Fruit fly (Drosophila melanogaster) whole organism, prepupa: ENCODE data around the gene CG34290.
A peak's percentile ranks its signal among the peaks of the same experiment; 100 is the strongest.

ENCODE experiments used
- Blimp-1 ChIP-seq: fragments of 200-800 bp; sonication (Bioruptor generic); optimal IDR thresholded peaks from 3 replicates; lab custom pipeline; 2017; ENCODE audit warnings: missing biosample characterization, missing genetic modification characterization, mild to moderate bottlenecking, moderate library complexity, missing genetic modification reagents
- CG10631 ChIP-seq: fragments of 200-800 bp; sonication (Bioruptor generic); optimal IDR thresholded peaks from 2 replicates; lab custom pipeline; 2016; ENCODE audit warnings: missing biosample characterization, missing genetic modification characterization
- CG11294 ChIP-seq: fragments of 200-800 bp; sonication (Bioruptor generic); IDR thresholded peaks from 2 replicates; pipeline ENCODE4 v1.3.6; 2022; ENCODE audit warnings: missing biosample characterization, missing genetic modification characterization
- CG11762 ChIP-seq: fragments of 200-800 bp; sonication (Bioruptor generic); optimal IDR thresholded peaks from 3 replicates; lab custom pipeline; 2016; ENCODE audit warnings: missing biosample characterization, missing genetic modification characterization; ENCODE audit not compliant: insufficient read depth
- CG11902 ChIP-seq: fragments of 200-800 bp; sonication (Bioruptor generic); optimal IDR thresholded peaks from 3 replicates; lab custom pipeline; 2016; ENCODE audit warnings: missing biosample characterization, missing genetic modification characterization
- CG15336 ChIP-seq: fragments of 200-800 bp; sonication (Bioruptor generic); IDR thresholded peaks from 2 replicates; pipeline ENCODE4 v1.3.6; 2022; ENCODE audit warnings: missing biosample characterization, missing genetic modification characterization
- CG1621 ChIP-seq: fragments of 200-800 bp; sonication (Bioruptor generic); optimal IDR thresholded peaks from 3 replicates; lab custom pipeline; 2018; ENCODE audit warnings: missing biosample characterization, mild to moderate bottlenecking, missing genetic modification characterization
- CG3032 ChIP-seq: fragments of 200-800 bp; optimal IDR thresholded peaks from 2 replicates; lab custom pipeline; 2019; ENCODE audit warnings: missing biosample characterization, mild to moderate bottlenecking, missing genetic modification characterization, moderate library complexity
- CG31627 ChIP-seq: fragments of 200-800 bp; sonication (Bioruptor generic); optimal IDR thresholded peaks from 3 replicates; lab custom pipeline; 2016; ENCODE audit warnings: missing biosample characterization, missing genetic modification characterization
- CG32006 ChIP-seq: fragments of 200-800 bp; sonication (Bioruptor generic); optimal IDR thresholded peaks from 3 replicates; lab custom pipeline; 2017; ENCODE audit warnings: missing biosample characterization, mild to moderate bottlenecking, missing genetic modification characterization
- CG34406 ChIP-seq: fragments of 200-800 bp; sonication (Bioruptor generic); optimal IDR thresholded peaks from 3 replicates; lab custom pipeline; 2016; ENCODE audit warnings: missing biosample characterization, missing genetic modification characterization
- CG3919 ChIP-seq: fragments of 200-800 bp; sonication (Bioruptor generic); optimal IDR thresholded peaks from 3 replicates; lab custom pipeline; 2016; ENCODE audit warnings: missing biosample characterization, missing genetic modification characterization
- CG4318 ChIP-seq: fragments of 200-800 bp; sonication (Bioruptor generic); optimal IDR thresholded peaks from 3 replicates; lab custom pipeline; 2017; ENCODE audit warnings: missing biosample characterization, mild to moderate bottlenecking, missing genetic modification characterization
- CG6163 ChIP-seq: fragments of 200-800 bp; sonication (Bioruptor generic); IDR thresholded peaks from 3 replicates; pipeline ENCODE4 v1.3.6; 2022; ENCODE audit warnings: missing biosample characterization, missing genetic modification characterization
- CG6792 ChIP-seq: fragments of 200-800 bp; sonication (Bioruptor generic); optimal IDR thresholded peaks from 3 replicates; lab custom pipeline; 2016; ENCODE audit warnings: missing biosample characterization, missing genetic modification characterization
- CG6808 ChIP-seq: fragments of 200-800 bp; sonication (Bioruptor generic); optimal IDR thresholded peaks from 3 replicates; lab custom pipeline; 2017; ENCODE audit warnings: missing biosample characterization, missing genetic modification characterization, mild to moderate bottlenecking, moderate library complexity, missing genetic modification reagents
- CG8319 ChIP-seq: fragments of 200-800 bp; sonication (Bioruptor generic); optimal IDR thresholded peaks from 3 replicates; lab custom pipeline; 2016; ENCODE audit warnings: missing biosample characterization, missing genetic modification characterization
- CG8632 ChIP-seq: fragments of 200-800 bp; sonication (Bioruptor generic); optimal IDR thresholded peaks from 3 replicates; lab custom pipeline; 2016; ENCODE audit warnings: missing biosample characterization, missing genetic modification characterization
- CG9139 ChIP-seq: fragments of 200-800 bp; sonication (Bioruptor generic); optimal IDR thresholded peaks from 3 replicates; lab custom pipeline; 2017; ENCODE audit warnings: missing biosample characterization, mild to moderate bottlenecking, missing genetic modification characterization
- Eip75B ChIP-seq: fragments of 200-800 bp; sonication (Bioruptor generic); optimal IDR thresholded peaks from 3 replicates; lab custom pipeline; 2016; ENCODE audit warnings: missing biosample characterization, missing genetic modification characterization
- Eip78C ChIP-seq: fragments of 200-800 bp; sonication (Bioruptor generic); peaks from one replicate; lab custom pipeline; 2016; ENCODE audit warnings: missing biosample characterization, missing genetic modification characterization
- Eip93F ChIP-seq: fragments of 200-800 bp; sonication (Bioruptor generic); optimal IDR thresholded peaks from 2 replicates; lab custom pipeline; 2016; ENCODE audit warnings: missing biosample characterization, mild to moderate bottlenecking, missing genetic modification characterization
- Ets21C ChIP-seq: fragments of 200-800 bp; sonication (Bioruptor generic); optimal IDR thresholded peaks from 3 replicates; lab custom pipeline; 2016; ENCODE audit warnings: missing biosample characterization, missing genetic modification characterization
- Hr38 ChIP-seq: sonication (Bioruptor generic); optimal IDR thresholded peaks from 2 replicates; lab custom pipeline; 2016; ENCODE audit warnings: missing biosample characterization, missing genetic modification characterization
- Hr4 ChIP-seq: fragments of 200-800 bp; sonication (Bioruptor generic); optimal IDR thresholded peaks from 3 replicates; lab custom pipeline; 2016; ENCODE audit warnings: missing biosample characterization, missing genetic modification characterization
- Smox ChIP-seq: fragments of 200-800 bp; sonication (Bioruptor generic); optimal IDR thresholded peaks from 3 replicates; lab custom pipeline; 2016; ENCODE audit warnings: missing biosample characterization, missing genetic modification characterization
- Sox102F ChIP-seq: fragments of 200-800 bp; sonication (Bioruptor generic); optimal IDR thresholded peaks from 2 replicates; lab custom pipeline; 2016; ENCODE audit warnings: missing biosample characterization, mild to moderate bottlenecking, missing genetic modification characterization
- Sox15 ChIP-seq: fragments of 200-800 bp; sonication (Bioruptor generic); optimal IDR thresholded peaks from 3 replicates; lab custom pipeline; 2016; ENCODE audit warnings: missing biosample characterization, missing genetic modification characterization
- achi ChIP-seq: fragments of 200-800 bp; sonication (Bioruptor generic); optimal IDR thresholded peaks from 3 replicates; lab custom pipeline; 2016; ENCODE audit warnings: missing biosample characterization, missing genetic modification characterization
- cyc ChIP-seq: fragments of 200-800 bp; sonication (Bioruptor generic); optimal IDR thresholded peaks from 3 replicates; lab custom pipeline; 2016; ENCODE audit warnings: missing biosample characterization, missing genetic modification characterization
- dac ChIP-seq: fragments of 200-800 bp; sonication (Bioruptor generic); optimal IDR thresholded peaks from 2 replicates; lab custom pipeline; 2017; ENCODE audit warnings: missing biosample characterization, mild to moderate bottlenecking, missing genetic modification characterization
- eg ChIP-seq: fragments of 200-800 bp; sonication (Bioruptor generic); IDR thresholded peaks from 3 replicates; pipeline ENCODE4 v1.3.6; 2022; ENCODE audit warnings: missing biosample characterization, missing genetic modification characterization
- esn ChIP-seq: fragments of 200-800 bp; sonication (Bioruptor generic); optimal IDR thresholded peaks from 2 replicates; lab custom pipeline; 2016; ENCODE audit warnings: missing biosample characterization, mild to moderate bottlenecking, missing genetic modification characterization, moderate library complexity
- fd85E ChIP-seq: fragments of 200-800 bp; sonication (Bioruptor generic); optimal IDR thresholded peaks from 3 replicates; lab custom pipeline; 2016; ENCODE audit warnings: missing biosample characterization, missing genetic modification characterization
- fkh ChIP-seq: fragments of 200-800 bp; sonication (Bioruptor generic); optimal IDR thresholded peaks from 3 replicates; lab custom pipeline; 2017; ENCODE audit warnings: missing biosample characterization, mild to moderate bottlenecking, missing genetic modification characterization, moderate library complexity
- lz ChIP-seq: fragments of 200-800 bp; sonication (Bioruptor generic); optimal IDR thresholded peaks from 3 replicates; lab custom pipeline; 2016; ENCODE audit warnings: missing biosample characterization, missing genetic modification characterization
- salr ChIP-seq, 2 experiments: fragments of 200-800 bp; sonication (Bioruptor generic); optimal IDR thresholded peaks; 3 replicates each; lab custom pipeline; 2016 to 2018; ENCODE audit warnings: missing biosample characterization in 2 of 2, missing genetic modification characterization in 2 of 2, mild to moderate bottlenecking in 1 of 2
- svp ChIP-seq: fragments of 200-800 bp; sonication (Bioruptor generic); peaks from one replicate; lab custom pipeline; 2016; ENCODE audit warnings: missing biosample characterization, missing genetic modification characterization
- vri ChIP-seq: fragments of 200-800 bp; sonication (Bioruptor generic); optimal IDR thresholded peaks from 3 replicates; lab custom pipeline; 2016; ENCODE audit warnings: missing biosample characterization, mild to moderate bottlenecking, missing genetic modification characterization

CG34290 gene

dm6 chr3R:24259278-24260040, 30.2 kb downstream of the CG34290 start (continued):
- TF ChIP-seq CG6163 (GFP tag; lab: Robert Waterston, UW) (peak; percentile 95), CG3032 (tag; lab: Kevin White, UChicago) (peak; percentile 97), Hr38 (GFP tag; lab: Kevin White, UChicago) (no peak), Eip93F (GFP tag; lab: Kevin White, UChicago) (peak; percentile 82), Smox (peak; percentile 92), Ets21C (GFP tag; lab: Kevin White, UChicago) (peak; percentile 91), CG6808 (GFP tag; lab: Kevin White, UChicago) (peak; percentile 96), Eip78C (GFP tag; lab: Kevin White, UChicago) (peak; percentile 98), CG4318 (no peak), salr (GFP tag; optimal IDR thresholded peaks at IDR 0.05; lab: Kevin White, UChicago) (peak; percentile 85 to 97)
- TF ChIP-seq, all 60 proteins: peak for 57

dm6 chr3R:24258333-24258732, 31.3 kb downstream of the CG34290 start:
- TF ChIP-seq CG1621 (tag; lab: Kevin White, UChicago) (no peak), Sox102F (GFP tag; lab: Kevin White, UChicago) (no peak), CG34406 (no peak), CG11762 (GFP tag; lab: Kevin White, UChicago) (no peak), vri (GFP tag; lab: Kevin White, UChicago) (no peak), cyc (GFP tag; lab: Kevin White, UChicago) (no peak), CG15336 (GFP tag; lab: Robert Waterston, UW) (no peak), CG9139 (GFP tag; lab: Kevin White, UChicago) (no peak), CG6808 (GFP tag; lab: Kevin White, UChicago) (no peak)

DNA sequence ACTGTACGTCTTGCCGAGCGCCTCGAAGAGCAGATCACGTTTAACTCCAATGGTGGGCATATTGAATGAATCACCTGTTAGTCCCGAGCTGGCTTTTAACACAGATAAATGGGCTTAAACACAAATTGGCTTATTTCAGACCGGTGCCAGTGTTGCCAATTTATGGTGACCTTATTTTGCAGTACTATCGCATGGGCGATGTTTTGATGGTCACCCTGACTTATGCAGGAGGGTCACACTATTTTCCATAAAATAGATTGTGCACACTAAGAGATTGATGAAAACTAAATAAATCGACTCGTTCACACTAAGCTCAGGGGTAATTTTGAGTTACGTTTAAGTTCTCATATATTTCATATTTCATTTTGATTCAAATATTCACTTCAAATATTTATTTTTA, 37.1 kb downstream of the CG34290 start, which contains the start of gene beta-PheRS:
TSS of gene beta-PheRS (minus strand) at position 186 of the 400 bp plus-strand sequence.
- no peak for TF ChIP-seq Hr38 (GFP tag; lab: Kevin White, UChicago)
- no peak for TF ChIP-seq CG6792 (GFP tag; lab: Kevin White, UChicago)
- no peak for TF ChIP-seq achi (GFP tag; lab: Kevin White, UChicago)
- TF ChIP-seq Ets21C (GFP tag; lab: Kevin White, UChicago): no peak
- no peak for TF ChIP-seq Hr4 (GFP tag; lab: Kevin White, UChicago)
- no peak for TF ChIP-seq CG11762 (GFP tag; lab: Kevin White, UChicago)
- peak; percentile 52 for TF ChIP-seq esn (GFP tag; lab: Kevin White, UChicago)
- no peak for TF ChIP-seq CG3919 (GFP tag; lab: Kevin White, UChicago)
- no peak for TF ChIP-seq CG32006 (GFP tag; lab: Kevin White, UChicago)
- no peak for TF ChIP-seq CG15336 (GFP tag; lab: Robert Waterston, UW)
- TF ChIP-seq fkh: no peak
- peak; percentile 18 for TF ChIP-seq CG11902 (GFP tag; lab: Kevin White, UChicago)
- TF ChIP-seq CG31627: peak; percentile 73
- peak; percentile 26; the same call in 1 of the 2 replicates for TF ChIP-seq CG11294
- TF ChIP-seq CG10631: no peak
- no peak for TF ChIP-seq Sox15
- peak; percentile 99 for TF ChIP-seq CG8319
- no peak for TF ChIP-seq Blimp-1
- TF ChIP-seq CG1621 (tag; lab: Kevin White, UChicago): no peak
- TF ChIP-seq svp (GFP tag; lab: Kevin White, UChicago): no peak
- TF ChIP-seq eg (GFP tag; lab: Robert Waterston, UW): no peak; the same call in 2 of the 3 replicates
- peak; percentile 46 for TF ChIP-seq lz (GFP tag; lab: Kevin White, UChicago)
- TF ChIP-seq fd85E: no peak
- no peak for TF ChIP-seq dac (GFP tag; lab: Kevin White, UChicago)
- TF ChIP-seq Eip75B (GFP tag; lab: Kevin White, UChicago): no peak
- TF ChIP-seq CG8632: no peak
